Fruit fly (Drosophila melanogaster) whole organism, embryonic: ENCODE measurements around the gene Trm7-34.

ENCODE experiments used
- CG10147 ChIP-seq: fragments of 200-800 bp; sonication (Bioruptor generic); optimal IDR thresholded peaks from 2 replicates; lab custom pipeline; 2019; ENCODE audit warnings: missing biosample characterization, mild to moderate bottlenecking, missing genetic modification characterization, moderate library complexity
- CG10959 ChIP-seq: fragments of 200-800 bp; sonication (Bioruptor generic); IDR thresholded peaks from 2 replicates; pipeline ENCODE4 v1.3.6; 2022; ENCODE audit warnings: missing biosample characterization, missing genetic modification characterization
- CG11398 ChIP-seq: fragments of 200-800 bp; sonication (Bioruptor generic); optimal IDR thresholded peaks from 2 replicates; lab custom pipeline; 2016; ENCODE audit warnings: missing biosample characterization, missing genetic modification characterization
- CG11456 ChIP-seq: fragments of 200-800 bp; sonication (Bioruptor generic); IDR thresholded peaks from 3 replicates; pipeline ENCODE4 v1.3.6; 2022; ENCODE audit warnings: missing biosample characterization, missing genetic modification characterization
- CG11695 ChIP-seq: fragments of 200-800 bp; sonication (Bioruptor generic); IDR thresholded peaks from 3 replicates; pipeline ENCODE4 v1.3.6; 2022; ENCODE audit warnings: missing biosample characterization, missing genetic modification characterization
- CG14050 ChIP-seq: fragments of 200-800 bp; sonication (Bioruptor generic); IDR thresholded peaks from 3 replicates; pipeline ENCODE4 v1.3.6; 2022; ENCODE audit warnings: missing biosample characterization, missing genetic modification characterization
- CG17361 ChIP-seq: fragments of 200-800 bp; sonication (Bioruptor generic); IDR thresholded peaks from 3 replicates; pipeline ENCODE4 v1.3.6; 2022; ENCODE audit warnings: missing biosample characterization, missing genetic modification characterization
- CG18262 ChIP-seq: fragments of 200-800 bp; optimal IDR thresholded peaks from 3 replicates; lab custom pipeline; 2019; ENCODE audit warnings: missing biosample characterization, mild to moderate bottlenecking, missing genetic modification characterization, moderate library complexity
- CG2712 ChIP-seq: fragments of 200-800 bp; optimal IDR thresholded peaks from 3 replicates; lab custom pipeline; 2019; ENCODE audit warnings: missing biosample characterization, mild to moderate bottlenecking, missing genetic modification characterization, moderate library complexity
- CG3163 ChIP-seq: fragments of 200-800 bp; sonication (Bioruptor generic); optimal IDR thresholded peaks from 3 replicates; lab custom pipeline; 2016; ENCODE audit warnings: missing biosample characterization, missing genetic modification characterization
- CG33213 ChIP-seq: fragments of 200-800 bp; sonication (Bioruptor generic); optimal IDR thresholded peaks from 3 replicates; lab custom pipeline; 2016; ENCODE audit warnings: missing biosample characterization, missing genetic modification characterization
- CG3847 ChIP-seq: fragments of 200-800 bp; sonication (Bioruptor generic); IDR thresholded peaks from 2 replicates; pipeline ENCODE4 v1.3.6; 2022; ENCODE audit warnings: missing biosample characterization, missing genetic modification characterization
- CG4707 ChIP-seq: fragments of 200-800 bp; sonication (Bioruptor generic); optimal IDR thresholded peaks from 2 replicates; lab custom pipeline; 2018; ENCODE audit warnings: missing biosample characterization, mild to moderate bottlenecking, missing genetic modification characterization, moderate library complexity
- CG6175 ChIP-seq: fragments of 200-800 bp; sonication (Bioruptor generic); IDR thresholded peaks from 3 replicates; pipeline ENCODE4 v1.3.6; 2022; ENCODE audit warnings: missing biosample characterization, missing genetic modification characterization
- CG6683 ChIP-seq: fragments of 200-800 bp; sonication (Bioruptor generic); optimal IDR thresholded peaks from 2 replicates; lab custom pipeline; 2017; ENCODE audit warnings: missing biosample characterization, mild to moderate bottlenecking, missing genetic modification characterization, missing genetic modification reagents
- CG7928 ChIP-seq: fragments of 200-800 bp; sonication (Bioruptor generic); optimal IDR thresholded peaks from 2 replicates; lab custom pipeline; 2017; ENCODE audit warnings: missing biosample characterization, mild to moderate bottlenecking, missing genetic modification characterization
- CG7963 ChIP-seq: fragments of 200-800 bp; sonication (Bioruptor generic); IDR thresholded peaks from 3 replicates; pipeline ENCODE4 v1.3.6; 2022; ENCODE audit warnings: missing biosample characterization, missing genetic modification characterization; ENCODE audit not compliant: partially characterized antibody
- CG8089 ChIP-seq: fragments of 200-800 bp; sonication (Bioruptor generic); optimal IDR thresholded peaks from 3 replicates; lab custom pipeline; 2016; ENCODE audit warnings: missing biosample characterization, missing genetic modification characterization
- CG8765 ChIP-seq: fragments of 200-800 bp; sonication (Bioruptor generic); IDR thresholded peaks from 2 replicates; pipeline ENCODE4 v1.3.6; 2022; ENCODE audit warnings: missing biosample characterization, missing genetic modification characterization
- CG8944 ChIP-seq: fragments of 200-800 bp; sonication (Bioruptor generic); optimal IDR thresholded peaks from 3 replicates; lab custom pipeline; 2016; ENCODE audit warnings: missing biosample characterization, missing genetic modification characterization
- CG9932 ChIP-seq: fragments of 200-800 bp; sonication (Bioruptor generic); IDR thresholded peaks from 2 replicates; pipeline ENCODE4 v1.3.6; 2022; ENCODE audit warnings: missing biosample characterization, missing genetic modification characterization
- CkIIα-i1 ChIP-seq: fragments of 200-800 bp; sonication (Bioruptor generic); IDR thresholded peaks from 2 replicates; pipeline ENCODE4 v1.3.6; 2022; ENCODE audit warnings: missing biosample characterization, missing genetic modification characterization
- D ChIP-seq, 2 experiments: fragments of 200-800 bp in 1 of 2; fragments of >200 bp in 1 of 2; sonication (Bioruptor generic) in 1 of 2; optimal IDR thresholded peaks; 2 replicates in 1 of 2; 3 replicates in 1 of 2; lab custom pipeline; 2017; ENCODE audit warnings: mild to moderate bottlenecking in 1 of 2, missing biosample characterization in 1 of 2, missing genetic modification characterization in 1 of 2, missing genetic modification reagents in 1 of 2
- Hmr ChIP-seq: fragments of 200-800 bp; sonication (Bioruptor generic); optimal IDR thresholded peaks from 3 replicates; lab custom pipeline; 2017; ENCODE audit warnings: mild to moderate bottlenecking, missing biosample characterization, missing genetic modification reagents, missing genetic modification characterization
- Lim3 ChIP-seq: fragments of 200-800 bp; sonication (Bioruptor generic); IDR thresholded peaks from 2 replicates; pipeline ENCODE4 v1.3.6; 2022; ENCODE audit warnings: missing biosample characterization, missing genetic modification characterization
- Meics ChIP-seq: fragments of 200-800 bp; sonication (Bioruptor generic); optimal IDR thresholded peaks from 2 replicates; lab custom pipeline; 2017; ENCODE audit warnings: missing biosample characterization, mild to moderate bottlenecking, missing genetic modification characterization
- Oli ChIP-seq: fragments of 200-800 bp; sonication (Bioruptor generic); optimal IDR thresholded peaks from 2 replicates; lab custom pipeline; 2018; ENCODE audit warnings: missing biosample characterization, mild to moderate bottlenecking, missing genetic modification characterization, moderate library complexity
- Rfx ChIP-seq: fragments of 200-800 bp; sonication (Bioruptor generic); IDR thresholded peaks from 2 replicates; pipeline ENCODE4 v1.3.6; 2022; ENCODE audit warnings: missing biosample characterization, missing genetic modification characterization
- TFAM ChIP-seq: fragments of 200-800 bp; sonication (Bioruptor generic); optimal IDR thresholded peaks from 2 replicates; lab custom pipeline; 2017; ENCODE audit warnings: missing biosample characterization, missing genetic modification characterization, inconsistent platforms
- Xrp1 ChIP-seq: fragments of 200-800 bp; sonication (Bioruptor generic); IDR thresholded peaks from 2 replicates; pipeline ENCODE4 v1.3.6; 2022; ENCODE audit warnings: missing biosample characterization, missing genetic modification characterization
- aop ChIP-seq: fragments of 200-800 bp; sonication (Bioruptor generic); IDR thresholded peaks from 2 replicates; pipeline ENCODE4 v1.3.6; 2022; ENCODE audit warnings: missing biosample characterization, missing genetic modification characterization
- bab2 ChIP-seq: fragments of 200-800 bp; sonication (Bioruptor generic); optimal IDR thresholded peaks from 2 replicates; lab custom pipeline; 2016; ENCODE audit warnings: missing biosample characterization, missing genetic modification characterization
- bsh ChIP-seq, 2 experiments: fragments of 200-800 bp; sonication (Bioruptor generic); optimal IDR thresholded peaks; 2 replicates each; lab custom pipeline; 2017 to 2018; ENCODE audit warnings: mild to moderate bottlenecking in 2 of 2, missing biosample characterization in 2 of 2, missing genetic modification characterization in 2 of 2, moderate library complexity in 1 of 2
- chinmo ChIP-seq: fragments of 200-800 bp; sonication (Bioruptor generic); IDR thresholded peaks from 4 replicates; pipeline ENCODE4 v1.3.6; 2022; ENCODE audit warnings: missing biosample characterization, missing genetic modification characterization; ENCODE audit not compliant: partially characterized antibody
- dati ChIP-seq: fragments of 200-800 bp; sonication (Bioruptor generic); IDR thresholded peaks from 2 replicates; pipeline ENCODE4 v1.3.6; 2022; ENCODE audit warnings: missing biosample characterization, missing genetic modification characterization
- en ChIP-seq: fragments of 200-800 bp; sonication (Bioruptor generic); optimal IDR thresholded peaks from 2 replicates; lab custom pipeline; 2016; ENCODE audit warnings: missing biosample characterization, missing genetic modification characterization
- exex ChIP-seq: fragments of 200-800 bp; sonication (Bioruptor generic); optimal IDR thresholded peaks from 4 replicates; lab custom pipeline; 2018; ENCODE audit warnings: missing biosample characterization, mild to moderate bottlenecking, missing genetic modification characterization, moderate library complexity
- fu2 ChIP-seq: fragments of 200-800 bp; sonication (Bioruptor generic); optimal IDR thresholded peaks from 2 replicates; lab custom pipeline; 2016; ENCODE audit warnings: missing biosample characterization, missing genetic modification characterization
- grau ChIP-seq: fragments of 200-800 bp; optimal IDR thresholded peaks from 3 replicates; lab custom pipeline; 2019; ENCODE audit warnings: missing biosample characterization, mild to moderate bottlenecking, missing genetic modification characterization, moderate library complexity
- hkb ChIP-seq, 2 experiments: fragments of 200-800 bp in 1 of 2; fragments of >200 bp in 1 of 2; sonication (Bioruptor generic) in 1 of 2; IDR thresholded peaks in 1 of 2; optimal IDR thresholded peaks in 1 of 2; 2 replicates each; pipeline versions ENCODE4 v1.3.6 to Lab custom; 2017 to 2022; ENCODE audit warnings: missing biosample characterization in 1 of 2, missing genetic modification characterization in 1 of 2
- inv ChIP-seq: fragments of 200-800 bp; sonication (Bioruptor generic); IDR thresholded peaks from 2 replicates; pipeline ENCODE4 v1.3.6; 2022; ENCODE audit warnings: missing biosample characterization, missing genetic modification characterization; ENCODE audit not compliant: partially characterized antibody
- oc ChIP-seq: fragments of 200-800 bp; sonication (Bioruptor generic); optimal IDR thresholded peaks from 2 replicates; lab custom pipeline; 2018; ENCODE audit warnings: missing biosample characterization, mild to moderate bottlenecking, missing genetic modification characterization, moderate library complexity
- odd ChIP-seq: fragments of 200-800 bp; sonication (Bioruptor generic); optimal IDR thresholded peaks from 2 replicates; lab custom pipeline; 2017; ENCODE audit warnings: missing biosample characterization, mild to moderate bottlenecking, missing genetic modification characterization
- peb ChIP-seq: fragments of 200-800 bp; sonication (Bioruptor generic); IDR thresholded peaks from 2 replicates; pipeline ENCODE4 v1.3.6; 2022; ENCODE audit warnings: missing biosample characterization, missing genetic modification characterization
- repo ChIP-seq: fragments of 200-800 bp; sonication (Bioruptor generic); optimal IDR thresholded peaks from 2 replicates; lab custom pipeline; 2016; ENCODE audit warnings: missing biosample characterization, missing genetic modification characterization
- sens-2 ChIP-seq: fragments of 200-800 bp; sonication (Bioruptor generic); IDR thresholded peaks from 2 replicates; pipeline ENCODE4 v1.3.6; 2022; ENCODE audit warnings: missing biosample characterization, missing genetic modification characterization
- shn ChIP-seq: fragments of 200-800 bp; sonication (Bioruptor generic); optimal IDR thresholded peaks from 3 replicates; lab custom pipeline; 2016; ENCODE audit warnings: missing biosample characterization, missing genetic modification characterization
- ssp ChIP-seq: fragments of 200-800 bp; sonication (Bioruptor generic); IDR thresholded peaks from 2 replicates; pipeline ENCODE4 v1.3.6; 2022; ENCODE audit warnings: missing biosample characterization, missing genetic modification characterization
- toy ChIP-seq: fragments of 200-800 bp; sonication (Bioruptor generic); IDR thresholded peaks from 2 replicates; pipeline ENCODE4 v1.3.6; 2022; ENCODE audit warnings: missing biosample characterization, missing genetic modification characterization
- tx ChIP-seq: fragments of 200-800 bp; sonication (Bioruptor generic); optimal IDR thresholded peaks from 2 replicates; lab custom pipeline; 2016; ENCODE audit warnings: missing biosample characterization, missing genetic modification characterization

Gene Trm7-34

DNA sequence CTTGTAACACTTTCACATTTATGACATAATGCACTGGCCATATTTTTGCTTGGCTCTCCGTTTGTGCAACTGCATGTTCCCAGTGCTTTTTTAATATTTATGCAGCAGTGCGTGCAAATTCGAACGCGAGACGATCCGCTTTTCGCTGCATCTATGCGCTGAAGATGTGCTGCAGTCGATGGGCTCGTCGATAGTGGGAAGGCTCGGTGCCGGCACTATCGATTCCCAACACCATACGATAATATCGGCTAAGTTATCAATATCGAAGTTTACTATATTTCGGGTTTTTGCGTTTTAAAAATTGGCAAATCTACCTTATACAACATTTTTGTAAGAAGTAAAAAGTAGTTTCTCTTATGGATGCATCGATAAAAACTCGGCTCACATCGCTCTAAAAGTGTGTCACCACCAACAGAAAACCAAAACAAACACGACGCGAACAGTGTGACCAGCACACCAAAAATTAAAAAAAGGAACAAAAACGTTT lies 36.0 kb downstream of the Trm7-34 start, which contains the start of gene RhoGAP93B (continued):
- TF ChIP-seq CG2712 (tag; lab: Kevin White, UChicago) (peak; percentile 87), ssp (peak; percentile 90), grau (peak; percentile 78), CG10147 (GFP tag; lab: Kevin White, UChicago) (peak; percentile 86), odd (GFP tag; lab: Kevin White, UChicago) (peak; percentile 9), hkb (optimal IDR thresholded peaks at IDR 0.05; lab: Kevin White, UChicago) (peak; percentile 88), hkb (GFP tag; IDR thresholded peaks at IDR 0.05; lab: Robert Waterston, UW) (peak; percentile 92), CkIIα-i1 (GFP tag; lab: Robert Waterston, UW) (peak; percentile 55; the same call in 1 of the 2 replicates), CG4707 (GFP tag; lab: Kevin White, UChicago) (no peak), tx (peak; percentile 90), CG9932 (peak; percentile 99), CG7963 (GFP tag; lab: Robert Waterston, UW) (peak; percentile 99), CG7928 (GFP tag; lab: Kevin White, UChicago) (peak; percentile 44), bsh (GFP tag; optimal IDR thresholded peaks at IDR 0.05; lab: Kevin White, UChicago) (peak in 1 of 2 experiments; percentile 78), dati (GFP tag; lab: Robert Waterston, UW) (peak; percentile 52; the same call in 1 of the 2 replicates), oc (tag; lab: Kevin White, UChicago) (no peak), sens-2 (GFP tag; lab: Robert Waterston, UW) (peak; percentile 92), Lim3 (GFP tag; lab: Robert Waterston, UW) (peak; percentile 79), peb (GFP tag; lab: Robert Waterston, UW) (peak; percentile 80), shn (GFP tag; lab: Kevin White, UChicago) (peak; percentile 93), repo (GFP tag; lab: Kevin White, UChicago) (peak; percentile 76), chinmo (peak; percentile 100), CG3163 (GFP tag; lab: Kevin White, UChicago) (peak; percentile 77), CG6683 (GFP tag; lab: Kevin White, UChicago) (peak; percentile 48), CG11695 (GFP tag; lab: Robert Waterston, UW) (peak; percentile 83), CG14050 (GFP tag; lab: Robert Waterston, UW) (peak; percentile 81), CG10959 (GFP tag; lab: Robert Waterston, UW) (peak; percentile 92), inv (GFP tag; lab: Robert Waterston, UW) (peak; percentile 100), CG8765 (peak; percentile 94), CG3847 (GFP tag; lab: Robert Waterston, UW) (peak; percentile 92), CG18262 (peak; percentile 72), toy (peak; percentile 68; the same call in 1 of the 2 replicates), CG11456 (GFP tag; lab: Robert Waterston, UW) (peak; percentile 94), Rfx (GFP tag; lab: Robert Waterston, UW) (peak; percentile 91), aop (GFP tag; lab: Robert Waterston, UW) (peak; percentile 91), Oli (tag; lab: Kevin White, UChicago) (peak; percentile 63), Meics (GFP tag; lab: Kevin White, UChicago) (peak; percentile 74), fu2 (GFP tag; lab: Kevin White, UChicago) (peak; percentile 93), CG11398 (GFP tag; lab: Kevin White, UChicago) (peak; percentile 83), en (peak; percentile 55), CG6175 (GFP tag; lab: Robert Waterston, UW) (peak; percentile 85), CG33213 (GFP tag; lab: Kevin White, UChicago) (peak; percentile 81), TFAM (GFP tag; lab: Kevin White, UChicago) (peak; percentile 37), D (optimal IDR thresholded peaks at IDR 0.05; lab: Kevin White, UChicago) (peak; percentile 5), D (GFP tag; optimal IDR thresholded peaks at IDR 0.05; lab: Kevin White, UChicago) (peak; percentile 55), exex (tag; lab: Kevin White, UChicago) (peak; percentile 53), Xrp1 (peak; percentile 92), CG17361 (GFP tag; lab: Robert Waterston, UW) (peak; percentile 84), CG8944 (peak; percentile 81), Hmr (GFP tag; lab: Kevin White, UChicago) (peak; percentile 79), CG8089 (GFP tag; lab: Kevin White, UChicago) (peak; percentile 69), bab2 (GFP tag; lab: Kevin White, UChicago) (peak; percentile 94)
